Fruit fly (Drosophila melanogaster): ENCODE results near the gene Spindly.

Spindly gene

DNA sequence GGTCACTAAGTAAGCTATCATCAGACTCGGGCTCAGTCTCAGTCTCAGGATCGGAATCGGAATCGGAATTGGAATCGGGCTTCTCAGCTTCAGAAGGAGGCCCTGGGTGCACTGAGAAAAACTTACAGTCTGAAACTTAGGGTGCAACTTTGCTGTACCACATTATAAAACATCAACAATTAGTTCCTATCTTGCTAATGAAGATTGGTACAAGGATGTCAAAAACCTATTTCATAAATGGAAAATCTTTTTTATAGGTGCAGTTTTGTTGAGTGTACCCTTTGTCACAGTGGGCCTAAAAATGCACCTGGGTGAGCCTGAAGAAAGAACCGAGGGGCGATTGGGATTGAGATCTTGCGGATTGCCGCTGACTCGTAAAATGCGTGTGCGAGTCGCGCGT is 22.7 kb upstream of the Spindly start:
- TF ChIP-seq Hnf4 (GFP tag; optimal IDR thresholded peaks at IDR 0.05) (peak; percentile 69), brk (GFP tag; optimal IDR thresholded peaks at IDR 0.05) (no peak), Hr78 (GFP tag; optimal IDR thresholded peaks at IDR 0.05) (no peak), pan (optimal IDR thresholded peaks at IDR 0.05) (no peak), sv (GFP tag; optimal IDR thresholded peaks at IDR 0.05) (no peak), rgr (GFP tag; optimal IDR thresholded peaks at IDR 0.05) (peak; percentile 50), CG9705 (GFP tag; optimal IDR thresholded peaks at IDR 0.05) (no peak), dmrt93B (GFP tag; optimal IDR thresholded peaks at IDR 0.05) (peak; percentile 26), CG32264 (GFP tag; optimal IDR thresholded peaks at IDR 0.05) (no peak), br (GFP tag; optimal IDR thresholded peaks at IDR 0.05) (peak; percentile 71), dsf (GFP tag; optimal IDR thresholded peaks at IDR 0.05; ENCODE audit: borderline replicate concordance) (no peak), fru (GFP tag; optimal IDR thresholded peaks at IDR 0.05) (peak; percentile 64), Myc (optimal IDR thresholded peaks at IDR 0.05) (no peak), foxo (GFP tag; optimal IDR thresholded peaks at IDR 0.05) (peak in 1 of 2 experiments; percentile 51), h (GFP tag; optimal IDR thresholded peaks at IDR 0.05) (peak; percentile 64), Vsx2 (GFP tag; optimal IDR thresholded peaks at IDR 0.05; ENCODE audit: partially characterized antibody) (no peak), ey (GFP tag; optimal IDR thresholded peaks at IDR 0.05) (peak; percentile 54), psq (GFP tag; optimal IDR thresholded peaks at IDR 0.05) (peak; percentile 26), woc (GFP tag; optimal IDR thresholded peaks at IDR 0.05) (peak; percentile 18), OdsH (GFP tag; optimal IDR thresholded peaks at IDR 0.05) (peak; percentile 63), dl (GFP tag; optimal IDR thresholded peaks at IDR 0.05; ENCODE audit: insufficient read depth in 1 of 2, partially characterized antibody in 2 of 2) (no peak), usp (GFP tag; optimal IDR thresholded peaks at IDR 0.05) (no peak), Sp1 (GFP tag; optimal IDR thresholded peaks at IDR 0.05) (peak; percentile 74), HLH106 (tag; optimal IDR thresholded peaks at IDR 0.05) (peak; percentile 71), Jra (GFP tag; optimal IDR thresholded peaks at IDR 0.05) (peak; percentile 51)

DNA sequence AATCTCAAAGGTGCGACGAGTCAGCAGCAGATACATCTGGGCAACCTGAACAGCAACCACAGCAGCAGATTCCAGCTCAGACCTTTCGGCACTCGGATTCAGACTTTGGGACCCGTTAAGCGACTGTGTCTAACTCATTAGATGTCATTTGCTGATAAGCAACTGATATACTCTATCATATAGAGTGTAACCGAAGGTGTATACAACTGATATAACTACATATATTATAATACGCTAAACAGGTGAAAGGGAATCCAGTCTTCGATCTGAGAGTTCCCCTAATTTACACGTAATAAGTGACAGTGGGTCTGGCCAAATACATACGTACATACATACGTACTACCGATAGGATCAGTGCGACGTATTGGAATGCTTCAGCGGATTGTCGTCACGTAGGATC is 20.5 kb upstream of the Spindly start:
- TF ChIP-seq Sp1 (GFP tag; optimal IDR thresholded peaks at IDR 0.05) (no peak), Vsx2 (GFP tag; optimal IDR thresholded peaks at IDR 0.05; ENCODE audit: partially characterized antibody) (no peak), dsf (GFP tag; optimal IDR thresholded peaks at IDR 0.05; ENCODE audit: borderline replicate concordance) (no peak), GATAd (GFP tag; optimal IDR thresholded peaks at IDR 0.05) (no peak), Dif (GFP tag; optimal IDR thresholded peaks at IDR 0.05; ENCODE audit: partially characterized antibody) (no peak), Mio (GFP tag; optimal IDR thresholded peaks at IDR 0.05) (no peak), Jra (GFP tag; optimal IDR thresholded peaks at IDR 0.05) (no peak), Abd-B (GFP tag; optimal IDR thresholded peaks at IDR 0.05) (no peak), Hr78 (GFP tag; optimal IDR thresholded peaks at IDR 0.05) (no peak), ey (GFP tag; optimal IDR thresholded peaks at IDR 0.05) (peak; percentile 33), foxo (GFP tag; optimal IDR thresholded peaks at IDR 0.05) (peak in 1 of 2 experiments; percentile 39), rgr (GFP tag; optimal IDR thresholded peaks at IDR 0.05) (peak; percentile 49), CG32264 (GFP tag; optimal IDR thresholded peaks at IDR 0.05) (no peak), brk (GFP tag; optimal IDR thresholded peaks at IDR 0.05) (no peak), HLH106 (tag; optimal IDR thresholded peaks at IDR 0.05) (no peak), h (GFP tag; optimal IDR thresholded peaks at IDR 0.05) (peak; percentile 68), OdsH (GFP tag; optimal IDR thresholded peaks at IDR 0.05) (peak; percentile 15), sv (GFP tag; optimal IDR thresholded peaks at IDR 0.05) (no peak), Dfd (GFP tag; optimal IDR thresholded peaks at IDR 0.05) (no peak), jim (GFP tag; optimal IDR thresholded peaks at IDR 0.05) (no peak), Myc (optimal IDR thresholded peaks at IDR 0.05) (no peak), dl (GFP tag; optimal IDR thresholded peaks at IDR 0.05; ENCODE audit: insufficient read depth in 1 of 2, partially characterized antibody in 2 of 2) (no peak), woc (GFP tag; optimal IDR thresholded peaks at IDR 0.05) (peak; percentile 34), Hr83 (GFP tag; optimal IDR thresholded peaks at IDR 0.05; ENCODE audit: poor library complexity, severe bottlenecking) (no peak), pan (optimal IDR thresholded peaks at IDR 0.05) (no peak), sage (GFP tag; optimal IDR thresholded peaks at IDR 0.05) (no peak), dmrt93B (GFP tag; optimal IDR thresholded peaks at IDR 0.05) (no peak), lola (GFP tag; optimal IDR thresholded peaks at IDR 0.05) (no peak), Hnf4 (GFP tag; optimal IDR thresholded peaks at IDR 0.05) (peak; percentile 26), psq (GFP tag; optimal IDR thresholded peaks at IDR 0.05) (no peak), br (GFP tag; optimal IDR thresholded peaks at IDR 0.05) (peak; percentile 37), fru (GFP tag; optimal IDR thresholded peaks at IDR 0.05) (peak; percentile 20), CrebA (GFP tag; optimal IDR thresholded peaks at IDR 0.05; ENCODE audit: borderline replicate concordance) (no peak), tai (GFP tag; optimal IDR thresholded peaks at IDR 0.05) (no peak), N (GFP tag; optimal IDR thresholded peaks at IDR 0.05) (no peak), usp (GFP tag; optimal IDR thresholded peaks at IDR 0.05) (no peak), CG9705 (GFP tag; optimal IDR thresholded peaks at IDR 0.05) (no peak), Rel (GFP tag; optimal IDR thresholded peaks at IDR 0.05) (no peak), Rel (tag; optimal IDR thresholded peaks at IDR 0.05) (no peak)

Data from whole organism, wandering third instar larva.